Worm (Caenorhabditis elegans): Measurements from ENCODE around the gene rnp-9.

rnp-9 gene

DNA sequence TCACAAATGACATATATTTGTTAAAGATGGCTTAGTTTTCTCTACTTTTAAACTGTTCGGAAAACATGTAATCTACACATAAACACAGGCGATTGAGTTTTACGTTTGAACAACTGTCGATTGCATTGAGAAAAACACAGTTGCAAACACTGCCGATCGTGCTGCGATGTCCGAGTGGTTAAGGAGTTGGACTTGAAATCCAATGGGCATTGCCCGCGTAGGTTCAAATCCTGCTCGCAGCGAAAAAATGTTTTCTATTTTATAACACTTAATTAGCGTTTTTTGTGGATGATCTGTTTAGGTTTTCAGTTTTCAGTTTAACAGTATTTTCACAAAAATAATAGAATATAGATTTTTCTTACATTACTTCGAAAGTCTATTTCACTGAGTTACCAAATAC, 42.8 kb upstream of the rnp-9 start (continued):
- TF ChIP-seq rcor-1 (GFP tag; IDR thresholded peaks at IDR 0.05) (0 out of 2 replicates have a peak, but pooled peaks have one; percentile 33), pbrm-1 (GFP tag; IDR thresholded peaks at IDR 0.05) (no peak), ztf-3 (GFP tag; optimal IDR thresholded peaks at IDR 0.05) (no peak), madf-10 (tag; optimal IDR thresholded peaks at IDR 0.05) (peak; percentile 45), snpc-4 (GFP tag; optimal IDR thresholded peaks at IDR 0.05) (peak; percentile 70), snpc-4 (tag; optimal IDR thresholded peaks at IDR 0.05) (peak in 1 of 4 experiments; percentile 60), lin-26 (GFP tag; IDR thresholded peaks at IDR 0.05) (peak; percentile 83), attf-5 (GFP tag; optimal IDR thresholded peaks at IDR 0.05) (no peak), nfya-1 (tag; optimal IDR thresholded peaks at IDR 0.05; ENCODE audit: borderline replicate concordance, insufficient read depth) (no peak), aptf-3 (GFP tag; IDR thresholded peaks at IDR 0.05) (no peak), nhr-90 (tag; optimal IDR thresholded peaks at IDR 0.05) (peak; percentile 51), mes-4 (tag; optimal IDR thresholded peaks at IDR 0.05) (peak; percentile 12), unc-62 (GFP tag; optimal IDR thresholded peaks at IDR 0.05) (no peak), T07F8.4 (tag; optimal IDR thresholded peaks at IDR 0.05) (no peak), F23B12.7 (tag; optimal IDR thresholded peaks at IDR 0.05; ENCODE audit: insufficient read depth) (no peak), somi-1 (GFP tag; optimal IDR thresholded peaks at IDR 0.05) (peak; percentile 29), nhr-80 (tag; optimal IDR thresholded peaks at IDR 0.05) (no peak), lin-40 (tag; optimal IDR thresholded peaks at IDR 0.05) (no peak), tbx-9 (tag; optimal IDR thresholded peaks at IDR 0.05; ENCODE audit: borderline replicate concordance) (no peak), akir-1 (GFP tag; optimal IDR thresholded peaks at IDR 0.05) (no peak), atf-7 (tag; optimal IDR thresholded peaks at IDR 0.05) (no peak), let-526 (GFP tag; IDR thresholded peaks at IDR 0.05) (no peak), Y53G8AR.9 (GFP tag; conservative IDR thresholded peaks at IDR 0.05) (no peak), bed-1 (GFP tag; IDR thresholded peaks at IDR 0.05) (no peak), Y67H2A.10 (GFP tag; conservative IDR thresholded peaks at IDR 0.05) (no peak)

- TF ChIP-seq lsl-1 (GFP tag; optimal IDR thresholded peaks at IDR 0.05), result no peak
- TF ChIP-seq rcor-1 (GFP tag; IDR thresholded peaks at IDR 0.05), result no peak
- TF ChIP-seq attf-3 (GFP tag; conservative IDR thresholded peaks at IDR 0.05), result no peak
- TF ChIP-seq nhr-80 (tag; optimal IDR thresholded peaks at IDR 0.05), result peak; percentile 18
- TF ChIP-seq ccch-3 (GFP tag; optimal IDR thresholded peaks at IDR 0.05), result no peak
- no peak for TF ChIP-seq hrde-1 (tag; optimal IDR thresholded peaks at IDR 0.05; ENCODE audit: borderline replicate concordance)
Observed at ce11 chrX:10130159-10130558, 36.9 kb upstream of the rnp-9 start.

DNA sequence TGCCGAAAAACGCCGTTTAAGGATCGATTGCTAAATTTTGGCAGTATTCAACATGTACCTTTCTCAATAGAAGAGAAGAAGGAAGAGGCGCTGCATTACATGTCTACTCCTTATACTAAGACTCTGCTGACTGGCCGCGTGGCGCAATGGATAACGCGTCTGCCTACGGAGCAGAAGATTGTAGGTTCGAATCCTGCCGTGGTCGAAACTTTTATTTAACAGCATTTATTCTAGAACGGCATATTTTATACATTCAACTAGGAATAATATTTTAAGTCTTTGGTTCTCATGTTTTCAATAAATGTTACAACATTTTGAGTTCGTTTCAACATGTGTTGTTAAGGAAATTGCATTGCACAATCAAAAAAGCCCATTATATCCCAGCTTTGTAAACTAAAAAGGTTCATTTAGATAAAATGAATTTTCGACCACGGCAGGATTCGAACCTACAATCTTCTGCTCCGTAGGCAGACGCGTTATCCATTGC, 34.5 kb upstream of the rnp-9 start:
- TF ChIP-seq ztf-26 (tag; optimal IDR thresholded peaks at IDR 0.05) (peak; percentile 36), egl-44 (GFP tag; IDR thresholded peaks at IDR 0.05) (peak; percentile 41; the same call in 1 of the 2 replicates), him-1 (tag; optimal IDR thresholded peaks at IDR 0.05) (peak; percentile 78), lin-26 (GFP tag; IDR thresholded peaks at IDR 0.05) (peak; percentile 84), F22D6.2 (tag; optimal IDR thresholded peaks at IDR 0.05) (peak; percentile 25), rcor-1 (GFP tag; IDR thresholded peaks at IDR 0.05) (peak; percentile 83), mes-4 (tag; optimal IDR thresholded peaks at IDR 0.05) (peak; percentile 63), pbrm-1 (GFP tag; IDR thresholded peaks at IDR 0.05) (peak; percentile 84), snpc-1.3 (tag; optimal IDR thresholded peaks at IDR 0.05; ENCODE audit: insufficient read depth) (peak; percentile 51), atf-7 (tag; optimal IDR thresholded peaks at IDR 0.05) (peak; percentile 22), zim-3 (tag; optimal IDR thresholded peaks at IDR 0.05) (peak; percentile 31), bed-1 (GFP tag; IDR thresholded peaks at IDR 0.05) (peak; percentile 6; the same call in 1 of the 2 replicates), madf-10 (tag; optimal IDR thresholded peaks at IDR 0.05) (peak; percentile 73), somi-1 (GFP tag; optimal IDR thresholded peaks at IDR 0.05) (peak; percentile 27), lin-40 (tag; optimal IDR thresholded peaks at IDR 0.05) (peak; percentile 62), lin-54 (GFP tag; optimal IDR thresholded peaks at IDR 0.05) (peak; percentile 45), nhr-90 (tag; optimal IDR thresholded peaks at IDR 0.05) (peak; percentile 67), ZK185.1 (tag; optimal IDR thresholded peaks at IDR 0.05; ENCODE audit: poor library complexity, severe bottlenecking) (peak; percentile 54), let-607 (tag; optimal IDR thresholded peaks at IDR 0.05) (peak in 1 of 2 experiments; percentile 54), rpc-1 (optimal IDR thresholded peaks at IDR 0.05) (peak; percentile 92), rpc-1 (tag; optimal IDR thresholded peaks at IDR 0.05) (peak; percentile 89), ekl-4 (GFP tag; IDR thresholded peaks at IDR 0.05) (0 out of 2 replicates have a peak, but pooled peaks have one; percentile 38), Y56A3A.18 (GFP tag; IDR thresholded peaks at IDR 0.05) (peak; percentile 75; the same call in 1 of the 2 replicates), K12H6.12 (tag; optimal IDR thresholded peaks at IDR 0.05) (peak; percentile 19)
